Worm (Caenorhabditis elegans): ENCODE measurements around the gene polq-1.

The polq-1 gene

DNA sequence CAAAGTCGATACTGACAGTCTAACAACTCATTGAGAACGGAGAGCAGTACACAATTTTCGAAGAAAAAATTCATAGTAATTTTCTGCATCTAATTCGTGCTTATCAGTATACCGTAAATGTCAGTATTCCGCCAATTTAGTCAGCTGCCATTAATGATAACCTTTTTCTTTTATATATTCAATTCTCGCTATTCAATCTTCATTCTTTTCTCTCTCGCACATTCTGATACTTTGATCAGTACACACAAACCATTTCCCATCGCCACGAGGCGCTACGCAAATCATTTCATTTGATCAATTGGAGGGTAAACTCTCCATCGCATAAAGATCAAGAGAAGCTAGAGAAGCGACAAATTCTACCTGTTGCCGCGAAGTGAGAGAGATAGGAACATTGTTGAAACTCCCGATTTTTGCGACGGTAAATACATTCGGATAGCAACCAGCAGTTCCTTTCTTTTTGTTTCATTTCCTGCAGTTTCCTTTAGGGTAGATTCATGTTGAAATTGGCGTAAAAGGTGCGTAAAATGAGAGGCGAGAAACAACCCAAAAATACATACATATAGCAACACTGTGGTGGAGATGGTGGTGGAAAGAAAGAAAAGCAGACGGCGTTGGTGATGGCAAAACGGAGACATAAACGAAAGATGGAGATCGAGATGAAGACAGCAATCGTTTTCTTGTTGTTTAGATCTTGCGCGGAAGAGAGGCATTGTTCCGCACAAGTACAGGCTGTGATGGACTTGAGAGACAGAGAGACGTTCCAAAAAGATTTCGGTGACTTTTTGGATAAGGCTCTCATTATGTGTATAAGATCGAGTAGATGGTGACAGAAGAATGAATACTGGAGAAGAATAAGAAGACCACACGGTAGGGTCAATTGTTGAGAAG is 35.4 kb upstream of the polq-1 start (continued):
- TF ChIP-seq pat-9 (tag; optimal IDR thresholded peaks at IDR 0.05) (no peak), rnt-1 (tag; optimal IDR thresholded peaks at IDR 0.05) (peak; percentile 9), ceh-34 (tag; optimal IDR thresholded peaks at IDR 0.05) (no peak), unc-42 (tag; optimal IDR thresholded peaks at IDR 0.05) (no peak), Y22D7AL.16 (tag; optimal IDR thresholded peaks at IDR 0.05) (no peak), C08G9.2 (tag; optimal IDR thresholded peaks at IDR 0.05) (no peak), ama-1 (optimal IDR thresholded peaks at IDR 0.05) (no peak), eyg-1 (tag; optimal IDR thresholded peaks at IDR 0.05) (no peak), ztf-16 (tag; optimal IDR thresholded peaks at IDR 0.05) (no peak), fkh-6 (tag; optimal IDR thresholded peaks at IDR 0.05) (no peak), mec-3 (tag; optimal IDR thresholded peaks at IDR 0.05; ENCODE audit: borderline replicate concordance) (no peak)

DNA sequence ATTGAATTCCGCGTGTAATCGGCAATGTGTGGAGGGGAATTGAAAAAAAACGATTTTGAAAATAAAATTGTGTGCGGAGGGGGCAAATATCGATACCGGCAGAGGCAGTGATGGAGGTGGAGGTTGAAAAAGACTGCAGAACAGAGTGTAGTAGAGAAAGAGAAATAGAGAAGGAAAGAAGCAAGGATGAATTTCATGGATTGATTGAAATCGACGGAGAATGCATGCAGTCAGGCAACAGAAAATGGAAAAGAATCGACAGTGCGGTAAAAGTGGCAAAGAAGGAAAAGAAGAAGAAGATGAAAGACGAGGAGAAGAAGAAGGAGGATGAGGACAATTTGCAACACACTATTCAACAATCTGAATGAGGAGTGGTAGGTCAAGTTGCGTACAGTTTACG is 33.9 kb upstream of the polq-1 start, which contains the start of gene W04D12.1:
TSS of gene W04D12.1 (plus strand) at position 111 of the 400 bp plus-strand sequence.
- TF ChIP-seq ceh-34 (tag; optimal IDR thresholded peaks at IDR 0.05) (no peak), hlh-13 (GFP tag; optimal IDR thresholded peaks at IDR 0.05) (no peak), nfya-1 (tag; optimal IDR thresholded peaks at IDR 0.05) (peak; percentile 4), C38D4.7 (GFP tag; optimal IDR thresholded peaks at IDR 0.05) (peak; percentile 18), sdc-2 (tag; optimal IDR thresholded peaks at IDR 0.05) (peak; percentile 7), K09A11.1 (tag; optimal IDR thresholded peaks at IDR 0.05; ENCODE audit: insufficient read depth) (no peak), pag-3 (tag; optimal IDR thresholded peaks at IDR 0.05; ENCODE audit: borderline replicate concordance) (no peak)

DNA sequence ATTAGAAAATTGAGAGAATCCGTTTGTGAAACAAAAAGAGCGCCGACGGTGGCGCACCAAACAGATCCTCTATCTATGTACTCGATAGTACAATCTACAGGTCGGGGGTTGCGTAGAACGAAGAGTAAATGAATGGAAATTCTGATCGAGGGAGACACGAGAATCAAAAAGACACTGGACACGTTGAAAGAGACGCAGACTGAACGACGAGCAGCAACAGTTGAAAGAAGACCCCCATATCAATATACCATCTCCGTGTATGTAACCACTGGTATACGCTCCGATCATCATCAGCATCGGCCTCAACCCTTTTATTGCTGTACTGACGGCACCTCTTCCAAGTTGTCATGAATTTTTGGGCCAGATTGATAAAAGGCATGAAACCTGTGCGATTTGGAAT is 33.3 kb upstream of the polq-1 start:
- TF ChIP-seq pha-2 (tag; optimal IDR thresholded peaks at IDR 0.05): no peak
- TF ChIP-seq eyg-1 (tag; optimal IDR thresholded peaks at IDR 0.05): no peak
- no peak for TF ChIP-seq unc-42 (tag; optimal IDR thresholded peaks at IDR 0.05)
- TF ChIP-seq ceh-31 (tag; optimal IDR thresholded peaks at IDR 0.05): no peak
- TF ChIP-seq dmd-4 (tag; optimal IDR thresholded peaks at IDR 0.05; ENCODE audit: borderline replicate concordance): no peak
- TF ChIP-seq gmeb-2 (tag; optimal IDR thresholded peaks at IDR 0.05): no peak
- no peak for TF ChIP-seq ceh-30 (tag; optimal IDR thresholded peaks at IDR 0.05)
- no peak for TF ChIP-seq pha-4 (tag; optimal IDR thresholded peaks at IDR 0.05)
- TF ChIP-seq K09A11.1 (tag; optimal IDR thresholded peaks at IDR 0.05; ENCODE audit: insufficient read depth): no peak
- no peak for TF ChIP-seq C08G9.2 (tag; optimal IDR thresholded peaks at IDR 0.05)
- no peak for TF ChIP-seq sdc-2 (tag; optimal IDR thresholded peaks at IDR 0.05)
- no peak for TF ChIP-seq ztf-16 (tag; optimal IDR thresholded peaks at IDR 0.05)
- TF ChIP-seq hlh-30 (tag; optimal IDR thresholded peaks at IDR 0.05; ENCODE audit: insufficient read depth): no peak
- TF ChIP-seq ceh-34 (tag; optimal IDR thresholded peaks at IDR 0.05): no peak
- TF ChIP-seq lim-6 (tag; optimal IDR thresholded peaks at IDR 0.05): no peak
- TF ChIP-seq fax-1 (tag; optimal IDR thresholded peaks at IDR 0.05): no peak

DNA sequence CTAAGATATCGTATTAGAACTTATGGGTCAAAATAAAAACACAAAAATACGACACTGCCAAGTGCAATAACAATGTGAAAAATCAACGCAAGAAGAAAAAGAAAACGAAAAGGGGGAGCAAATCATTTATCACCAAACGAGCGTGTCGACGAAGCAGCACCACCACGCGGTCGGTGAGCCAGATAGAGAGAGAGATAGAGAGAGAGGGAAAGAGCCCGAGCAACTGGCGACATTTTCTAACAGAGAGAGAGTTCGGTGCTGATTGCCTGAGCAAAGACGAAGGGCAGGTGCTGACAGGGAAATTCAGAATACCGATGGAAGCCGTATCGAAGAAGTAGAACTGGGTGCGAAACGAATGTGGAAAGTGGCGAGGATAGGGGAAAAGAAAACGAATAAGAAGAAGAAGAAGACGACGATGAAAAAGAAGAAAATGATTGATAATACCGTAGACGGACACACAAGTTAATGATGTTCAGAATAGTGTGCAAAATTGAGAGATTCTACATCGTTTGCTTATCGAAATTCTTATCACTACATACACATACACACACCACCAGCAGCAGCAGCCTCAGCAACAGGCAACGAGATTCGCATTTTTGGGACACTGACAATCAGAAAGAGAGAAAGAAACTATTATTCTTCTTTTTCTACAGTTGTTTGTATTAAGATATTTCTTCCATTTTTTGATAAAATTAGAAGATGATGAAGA is 32.4 kb upstream of the polq-1 start:
- peak; percentile 89 for TF ChIP-seq elt-2 (tag; optimal IDR thresholded peaks at IDR 0.05)
- TF ChIP-seq ceh-19 (GFP tag; optimal IDR thresholded peaks at IDR 0.05): no peak
- no peak for TF ChIP-seq hlh-30 (tag; optimal IDR thresholded peaks at IDR 0.05; ENCODE audit: insufficient read depth)
- TF ChIP-seq ceh-18 (tag; optimal IDR thresholded peaks at IDR 0.05): peak; percentile 63
- TF ChIP-seq ets-4 (tag; optimal IDR thresholded peaks at IDR 0.05): peak; percentile 26
- TF ChIP-seq ceh-34 (tag; optimal IDR thresholded peaks at IDR 0.05): peak; percentile 23
- peak; percentile 49 for TF ChIP-seq rnt-1 (tag; optimal IDR thresholded peaks at IDR 0.05)
- TF ChIP-seq zip-5 (tag; optimal IDR thresholded peaks at IDR 0.05): no peak
- no peak for TF ChIP-seq madf-2 (tag; optimal IDR thresholded peaks at IDR 0.05)
- no peak for TF ChIP-seq K09A11.1 (tag; optimal IDR thresholded peaks at IDR 0.05; ENCODE audit: insufficient read depth)
- TF ChIP-seq lim-6 (tag; optimal IDR thresholded peaks at IDR 0.05): no peak
- TF ChIP-seq ceh-48 (tag; optimal IDR thresholded peaks at IDR 0.05): no peak
- no peak for TF ChIP-seq C38D4.7 (GFP tag; optimal IDR thresholded peaks at IDR 0.05)
- no peak for TF ChIP-seq pag-3 (tag; optimal IDR thresholded peaks at IDR 0.05; ENCODE audit: borderline replicate concordance)
- peak; percentile 46 for TF ChIP-seq C08G9.2 (tag; optimal IDR thresholded peaks at IDR 0.05)

All from whole organism, late embryonic.